Fruit fly (Drosophila melanogaster) whole organism, prepupa: ENCODE data around the gene CG31321.

ENCODE experiments used
- Blimp-1 ChIP-seq: fragments of 200-800 bp; sonication (Bioruptor generic); optimal IDR thresholded peaks from 3 replicates; lab custom pipeline; 2017; ENCODE audit warnings: missing biosample characterization, missing genetic modification characterization, mild to moderate bottlenecking, moderate library complexity, missing genetic modification reagents
- CG10631 ChIP-seq: fragments of 200-800 bp; sonication (Bioruptor generic); optimal IDR thresholded peaks from 2 replicates; lab custom pipeline; 2016; ENCODE audit warnings: missing biosample characterization, missing genetic modification characterization
- CG8119 ChIP-seq: fragments of 200-800 bp; sonication (Bioruptor generic); IDR thresholded peaks from 3 replicates; pipeline ENCODE4 v1.3.6; 2022; ENCODE audit warnings: missing biosample characterization, missing genetic modification characterization
- Ets96B ChIP-seq: fragments of 200-800 bp; optimal IDR thresholded peaks from 2 replicates; lab custom pipeline; 2019; ENCODE audit warnings: missing biosample characterization, mild to moderate bottlenecking, missing genetic modification characterization, moderate library complexity
- Gug ChIP-seq: fragments of 200-800 bp; sonication (Bioruptor generic); IDR thresholded peaks from 2 replicates; pipeline ENCODE4 v1.3.6; 2022; ENCODE audit warnings: missing biosample characterization, missing genetic modification characterization
- Lpt ChIP-seq: fragments of 200-800 bp; sonication (Bioruptor generic); optimal IDR thresholded peaks from 3 replicates; lab custom pipeline; 2016; ENCODE audit warnings: missing biosample characterization, missing genetic modification characterization
- Sox102F ChIP-seq: fragments of 200-800 bp; sonication (Bioruptor generic); optimal IDR thresholded peaks from 2 replicates; lab custom pipeline; 2016; ENCODE audit warnings: missing biosample characterization, mild to moderate bottlenecking, missing genetic modification characterization
- dsx ChIP-seq: fragments of 200-800 bp; optimal IDR thresholded peaks from 3 replicates; lab custom pipeline; 2019; ENCODE audit warnings: missing biosample characterization, mild to moderate bottlenecking, missing genetic modification characterization, moderate library complexity; ENCODE audit not compliant: poor library complexity, severe bottlenecking
- fkh ChIP-seq: fragments of 200-800 bp; sonication (Bioruptor generic); optimal IDR thresholded peaks from 3 replicates; lab custom pipeline; 2017; ENCODE audit warnings: missing biosample characterization, mild to moderate bottlenecking, missing genetic modification characterization, moderate library complexity

DNA sequence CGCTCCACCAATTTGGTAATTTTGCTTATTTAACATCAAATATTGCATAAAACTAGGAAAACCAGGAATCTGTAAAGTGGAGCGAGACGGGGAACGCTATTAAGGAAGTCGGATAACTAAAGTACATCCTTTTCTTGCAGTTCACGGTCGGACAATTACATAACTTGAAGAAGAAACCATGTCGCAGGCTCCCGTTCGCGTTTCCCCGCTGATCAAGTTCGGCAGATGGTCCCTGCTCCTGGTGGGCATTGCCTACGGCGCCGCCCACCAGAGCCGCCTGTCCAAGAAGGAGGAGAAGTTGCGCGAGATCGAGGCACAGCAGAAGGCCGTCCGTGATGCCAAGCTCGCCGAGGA lies 16.9 kb downstream of the CG31321 start:
- TF ChIP-seq CG8119 (GFP tag; lab: Robert Waterston, UW): no peak
- no peak for TF ChIP-seq CG10631 (GFP tag; lab: Kevin White, UChicago)
- no peak for TF ChIP-seq Sox102F (GFP tag; lab: Kevin White, UChicago)
- TF ChIP-seq Ets96B (tag; lab: Kevin White, UChicago): no peak
- no peak for TF ChIP-seq Lpt (GFP tag; lab: Kevin White, UChicago)
- TF ChIP-seq dsx (GFP tag; lab: Kevin White, UChicago): no peak
- no peak for TF ChIP-seq Gug (GFP tag; lab: Robert Waterston, UW)
- no peak for TF ChIP-seq Blimp-1 (GFP tag; lab: Kevin White, UChicago)
- no peak for TF ChIP-seq fkh (GFP tag; lab: Kevin White, UChicago)
